Fruit fly (Drosophila melanogaster): Measurements from ENCODE around the gene CG1847.
A peak's percentile ranks its signal among the peaks of the same experiment; 100 is the strongest.

CG1847 gene

DNA sequence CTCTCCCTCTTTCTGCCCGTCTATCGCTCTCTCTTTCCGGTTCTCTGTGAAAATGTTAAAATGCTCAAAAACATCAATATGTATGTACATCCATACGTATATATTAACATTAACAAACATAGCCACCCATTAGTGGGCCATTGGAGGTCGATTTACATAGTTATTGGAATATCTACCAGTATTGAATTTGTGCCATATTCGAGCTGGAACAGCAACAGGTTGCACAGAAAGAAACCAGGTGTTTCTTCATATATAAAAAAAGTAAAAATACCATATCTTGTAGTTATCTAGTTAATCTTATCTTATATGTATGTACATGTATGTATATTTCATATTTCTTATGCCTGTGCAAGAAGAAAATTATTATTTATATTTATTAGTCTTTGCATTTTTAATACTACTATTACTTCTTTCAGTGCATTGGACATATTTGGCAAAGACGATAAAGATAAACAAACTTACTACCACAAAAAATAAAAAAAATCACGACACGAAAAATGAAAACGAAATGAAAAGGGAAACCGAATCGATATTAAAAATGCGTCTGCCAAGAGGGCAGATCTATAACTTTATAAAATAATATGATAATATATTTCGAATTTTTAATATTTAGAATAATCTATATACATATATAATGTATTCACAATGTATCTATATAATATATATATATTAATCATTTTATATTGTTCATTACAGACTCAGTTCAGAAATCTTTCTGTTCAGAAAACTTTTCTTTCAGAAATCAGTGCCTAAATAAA, 20.3 kb upstream of the CG1847 start:
- TF ChIP-seq rn (GFP tag; IDR thresholded peaks at IDR 0.05) (no peak), CG32121 (GFP tag; IDR thresholded peaks at IDR 0.05) (no peak), CG12605 (GFP tag; IDR thresholded peaks at IDR 0.05) (no peak), Pif1B (GFP tag; optimal IDR thresholded peaks at IDR 0.05) (no peak), fd96Ca (GFP tag; IDR thresholded peaks at IDR 0.05) (no peak), CG9948 (tag; optimal IDR thresholded peaks at IDR 0.05) (no peak), CG14655 (GFP tag; optimal IDR thresholded peaks at IDR 0.05) (no peak), D1 (tag; optimal IDR thresholded peaks at IDR 0.05) (no peak), CG8159 (tag; optimal IDR thresholded peaks at IDR 0.05) (no peak), CG17806 (tag; optimal IDR thresholded peaks at IDR 0.05) (no peak), CG13204 (GFP tag; optimal IDR thresholded peaks at IDR 0.05) (no peak), CG8301 (tag; optimal IDR thresholded peaks at IDR 0.05) (no peak), CG15710 (tag; optimal IDR thresholded peaks at IDR 0.05) (no peak), gl (tag; optimal IDR thresholded peaks at IDR 0.05) (no peak), EcR (GFP tag; optimal IDR thresholded peaks at IDR 0.05) (no peak), CG4496 (GFP tag; IDR thresholded peaks at IDR 0.05) (no peak)

dm6 chrX:11849267-11849666, 19.7 kb upstream of the CG1847 start:
- TF ChIP-seq CG12605 (GFP tag; IDR thresholded peaks at IDR 0.05) (no peak), CG15710 (tag; optimal IDR thresholded peaks at IDR 0.05) (no peak), CG17806 (tag; optimal IDR thresholded peaks at IDR 0.05) (no peak), Pif1A (GFP tag; optimal IDR thresholded peaks at IDR 0.05) (no peak), EcR (GFP tag; optimal IDR thresholded peaks at IDR 0.05) (no peak), Pif1B (GFP tag; optimal IDR thresholded peaks at IDR 0.05) (no peak), Ets98B (GFP tag; IDR thresholded peaks at IDR 0.05) (no peak), gl (tag; optimal IDR thresholded peaks at IDR 0.05) (no peak), rn (GFP tag; IDR thresholded peaks at IDR 0.05) (no peak), CG4496 (GFP tag; IDR thresholded peaks at IDR 0.05) (no peak), CG34367 (tag; optimal IDR thresholded peaks at IDR 0.05) (no peak), D1 (tag; optimal IDR thresholded peaks at IDR 0.05) (no peak), CG8159 (tag; optimal IDR thresholded peaks at IDR 0.05) (no peak), CG32121 (GFP tag; IDR thresholded peaks at IDR 0.05) (no peak), fd96Ca (GFP tag; IDR thresholded peaks at IDR 0.05) (no peak)

dm6 chrX:11852310-11852709, 16.7 kb upstream of the CG1847 start, which contains the start of gene p24-1:
TSS of gene p24-1 (minus strand) at chrX:11852530.
- TF ChIP-seq CG32121 (GFP tag; IDR thresholded peaks at IDR 0.05) (no peak; the same call in 1 of the 2 replicates), CG4496 (GFP tag; IDR thresholded peaks at IDR 0.05) (peak; percentile 43; the same call in 2 of the 3 replicates), EcR (GFP tag; optimal IDR thresholded peaks at IDR 0.05) (no peak), CG15710 (tag; optimal IDR thresholded peaks at IDR 0.05) (peak; percentile 13), Ets98B (GFP tag; IDR thresholded peaks at IDR 0.05) (peak; percentile 39; the same call in 1 of the 2 replicates), Snoo (tag; optimal IDR thresholded peaks at IDR 0.05) (peak; percentile 33), CG34367 (tag; optimal IDR thresholded peaks at IDR 0.05) (no peak), fd96Ca (GFP tag; IDR thresholded peaks at IDR 0.05) (peak; percentile 18; the same call in 1 of the 3 replicates), Pif1B (GFP tag; optimal IDR thresholded peaks at IDR 0.05) (no peak), CG17806 (tag; optimal IDR thresholded peaks at IDR 0.05) (no peak), CG13204 (GFP tag; optimal IDR thresholded peaks at IDR 0.05) (no peak), CG10348 (GFP tag; IDR thresholded peaks at IDR 0.05) (no peak)

dm6 chrX:11854758-11855465, 14.1 kb upstream of the CG1847 start, which contains the start of the genes CG10347 and ATP7:
TSS of gene CG10347 (minus strand) at chrX:11854931.
TSS of gene ATP7 (plus strand) at chrX:11855022.
- TF ChIP-seq CG32121 (GFP tag; IDR thresholded peaks at IDR 0.05) (0 out of 2 replicates have a peak, but pooled peaks have one; percentile 7), Snoo (tag; optimal IDR thresholded peaks at IDR 0.05) (peak; percentile 2), CG17806 (tag; optimal IDR thresholded peaks at IDR 0.05) (no peak), Pif1A (GFP tag; optimal IDR thresholded peaks at IDR 0.05) (peak; percentile 27)

dm6 chrX:11855950-11856349, 13.0 kb upstream of the CG1847 start:
- TF ChIP-seq CG32121 (GFP tag; IDR thresholded peaks at IDR 0.05) (no peak), Snoo (tag; optimal IDR thresholded peaks at IDR 0.05) (no peak), gl (tag; optimal IDR thresholded peaks at IDR 0.05) (no peak), CG12605 (GFP tag; IDR thresholded peaks at IDR 0.05) (no peak), CG10348 (GFP tag; IDR thresholded peaks at IDR 0.05) (no peak)

DNA sequence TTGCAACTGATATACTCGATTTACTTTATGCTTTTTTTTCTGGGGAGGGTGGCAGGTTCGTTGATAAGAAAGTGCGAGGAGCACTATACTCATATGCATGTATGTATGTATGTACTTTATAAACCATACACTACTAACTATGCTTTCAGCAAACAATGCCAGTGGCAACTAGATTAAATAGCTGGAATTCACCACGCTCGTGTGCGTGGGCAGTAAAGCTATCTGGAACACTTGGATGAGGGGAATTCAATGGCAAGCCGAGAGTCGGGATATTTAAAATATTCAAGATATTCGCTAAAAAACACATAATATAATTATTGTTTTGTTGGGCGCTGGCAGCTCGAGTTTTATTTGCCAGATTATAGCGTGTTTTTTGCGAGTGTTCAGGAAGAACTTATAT, 12.1 kb upstream of the CG1847 start:
- TF ChIP-seq CG12605 (GFP tag; IDR thresholded peaks at IDR 0.05) (0 out of 2 replicates have a peak, but pooled peaks have one; percentile 24), CG17806 (tag; optimal IDR thresholded peaks at IDR 0.05) (no peak), CG8301 (tag; optimal IDR thresholded peaks at IDR 0.05) (peak; percentile 10)
